Worm (Caenorhabditis elegans): Measurements from ENCODE around the gene srx-51.

ce11 chrV:15241259-15241658 is 40.4 kb upstream of the srx-51 start, which contains the start of gene chil-12:
- no peak for TF ChIP-seq lin-32 (GFP tag; optimal IDR thresholded peaks at IDR 0.05)
- TF ChIP-seq mep-1 (tag; optimal IDR thresholded peaks at IDR 0.05): no peak
- TF ChIP-seq mab-5 (tag; optimal IDR thresholded peaks at IDR 0.05): no peak
- no peak for TF ChIP-seq unc-62 (GFP tag; optimal IDR thresholded peaks at IDR 0.05)
- TF ChIP-seq nhr-12 (tag; optimal IDR thresholded peaks at IDR 0.05): no peak
- no peak for TF ChIP-seq zip-8 (tag; optimal IDR thresholded peaks at IDR 0.05)
- TF ChIP-seq ztf-11 (tag; optimal IDR thresholded peaks at IDR 0.05): no peak
